Worm (Caenorhabditis elegans) whole organism, mixed stage, embryonic: ENCODE results near the gene cyp-31A2.
"Not testable (repeated sequence)": the region's sequence is repeated elsewhere in the genome, so short reads cannot be mapped to it uniquely, and the experiment has no call there.

Experiments
- M03D4.4 ChIP-seq: sonication (generic microtip); optimal IDR thresholded peaks from 2 replicates; lab custom pipeline; 2017; ENCODE audit warnings: mild to moderate bottlenecking, missing genetic modification characterization, missing compliant biosample characterization
- blmp-1 ChIP-seq: fragments of 150-350 bp; optimal IDR thresholded peaks from 2 replicates; lab custom pipeline; 2014; ENCODE audit warnings: missing biosample characterization, missing genetic modification characterization
- ceh-43 ChIP-seq: fragments of 200-800 bp; sonication (Bioruptor generic); optimal IDR thresholded peaks from 2 replicates; lab custom pipeline; 2018; ENCODE audit warnings: mild to moderate bottlenecking, missing genetic modification characterization, moderate library complexity, missing compliant biosample characterization
- ceh-83 ChIP-seq: fragments of 200-800 bp; sonication (Bioruptor generic); optimal IDR thresholded peaks from 2 replicates; lab custom pipeline; 2018; ENCODE audit warnings: mild to moderate bottlenecking, missing genetic modification characterization, missing compliant biosample characterization
- cnd-1 ChIP-seq: fragments of 200-800 bp; sonication (Bioruptor generic); optimal IDR thresholded peaks from 2 replicates; lab custom pipeline; 2018; ENCODE audit warnings: mild to moderate bottlenecking, missing genetic modification characterization, missing compliant biosample characterization
- drap-1 ChIP-seq: fragments of 200-800 bp; sonication (Bioruptor generic); optimal IDR thresholded peaks from 3 replicates; lab custom pipeline; 2018; ENCODE audit warnings: mild to moderate bottlenecking, missing genetic modification characterization, missing compliant biosample characterization
- elt-1 ChIP-seq: sonication (generic microtip); optimal IDR thresholded peaks from 2 replicates; lab custom pipeline; 2017; ENCODE audit warnings: missing genetic modification characterization, mild to moderate bottlenecking, missing compliant biosample characterization, antibody characterized with exemption, moderate library complexity, borderline replicate concordance; ENCODE audit not compliant: insufficient read depth
- ham-2 ChIP-seq: fragments of 200-800 bp; sonication (Bioruptor generic); optimal IDR thresholded peaks from 2 replicates; lab custom pipeline; 2018; ENCODE audit warnings: mild to moderate bottlenecking, missing genetic modification characterization, missing compliant biosample characterization
- hlh-1 ChIP-seq: fragments of 150-350 bp; optimal IDR thresholded peaks from 2 replicates; lab custom pipeline; 2014; ENCODE audit warnings: missing biosample characterization, missing genetic modification reagents, missing genetic modification characterization
- lin-13 ChIP-seq: fragments of 150-350 bp; optimal IDR thresholded peaks from 2 replicates; lab custom pipeline; 2014; ENCODE audit warnings: missing biosample characterization, missing genetic modification characterization
- lsy-2 ChIP-seq: fragments of 150-350 bp; optimal IDR thresholded peaks from 2 replicates; lab custom pipeline; 2014; ENCODE audit warnings: missing biosample characterization, missing genetic modification characterization
- mab-5 ChIP-seq: fragments of 150-350 bp; optimal IDR thresholded peaks from 2 replicates; lab custom pipeline; 2014; ENCODE audit warnings: missing biosample characterization, missing genetic modification characterization
- mep-1 ChIP-seq: fragments of 150-350 bp; optimal IDR thresholded peaks from 2 replicates; lab custom pipeline; 2017; ENCODE audit warnings: missing biosample characterization, missing genetic modification reagents, missing genetic modification characterization, inconsistent platforms
- mls-2 ChIP-seq: sonication (generic microtip); optimal IDR thresholded peaks from 2 replicates; lab custom pipeline; 2016; ENCODE audit warnings: mild to moderate bottlenecking, missing genetic modification characterization, moderate library complexity, missing compliant biosample characterization
- nhr-12 ChIP-seq: fragments of 150-350 bp; optimal IDR thresholded peaks from 2 replicates; lab custom pipeline; 2014; ENCODE audit warnings: missing biosample characterization, missing genetic modification characterization
- nhr-2 ChIP-seq: fragments of 150-350 bp; optimal IDR thresholded peaks from 2 replicates; lab custom pipeline; 2014; ENCODE audit warnings: missing biosample characterization, missing genetic modification characterization
- nhr-28 ChIP-seq: fragments of 150-350 bp; optimal IDR thresholded peaks from 2 replicates; lab custom pipeline; 2014; ENCODE audit warnings: missing biosample characterization, missing genetic modification characterization
- sem-2 ChIP-seq: fragments of 200-800 bp; sonication (Bioruptor generic); optimal IDR thresholded peaks from 2 replicates; lab custom pipeline; 2018; ENCODE audit warnings: mild to moderate bottlenecking, missing genetic modification characterization, missing compliant biosample characterization
- snpc-4 ChIP-seq: fragments of 150-350 bp; optimal IDR thresholded peaks from 2 replicates; lab custom pipeline; 2014; ENCODE audit warnings: missing biosample characterization, missing genetic modification characterization
- tbx-8 ChIP-seq: fragments of 200-800 bp; sonication (Bioruptor generic); optimal IDR thresholded peaks from 2 replicates; lab custom pipeline; 2018; ENCODE audit warnings: mild to moderate bottlenecking, missing genetic modification characterization, moderate library complexity, missing compliant biosample characterization
- unc-120 ChIP-seq: sonication (generic microtip); optimal IDR thresholded peaks from 2 replicates; lab custom pipeline; 2017; ENCODE audit warnings: missing genetic modification characterization, missing compliant biosample characterization; ENCODE audit not compliant: poor library complexity, severe bottlenecking
- unc-39 ChIP-seq: fragments of 150-350 bp; optimal IDR thresholded peaks from 2 replicates; lab custom pipeline; 2014; ENCODE audit warnings: missing biosample characterization, missing genetic modification characterization
- zip-8 ChIP-seq: fragments of 150-350 bp; optimal IDR thresholded peaks from 2 replicates; lab custom pipeline; 2014; ENCODE audit warnings: missing biosample characterization, missing genetic modification characterization
- ztf-11 ChIP-seq: fragments of 150-350 bp; optimal IDR thresholded peaks from 2 replicates; lab custom pipeline; 2014; ENCODE audit warnings: missing biosample characterization, missing genetic modification characterization

cyp-31A2 gene

ce11 chrIV:11398267-11398825, 5.4 kb upstream of the cyp-31A2 start, which contains the start of gene dsl-6:
TSS of gene dsl-6 (minus strand) at chrIV:11398317.
- not testable (repeated sequence) for TF ChIP-seq elt-1; drap-1 (GFP tag; lab: Kevin White, UChicago); ham-2

- TF ChIP-seq elt-1 (no peak), zip-8 (no peak), cnd-1 (tag; lab: Kevin White, UChicago) (no peak)
Observed at ce11 chrIV:11401482-11401881, 2.3 kb upstream of the cyp-31A2 start.

ce11 chrIV:11406744-11407690, 3.3 kb downstream of the cyp-31A2 start, which contains the start of the genes his-63 and his-64:
TSS of gene his-63 (minus strand) at chrIV:11406861.
TSS of gene his-64 (plus strand) at chrIV:11407116.
- peak; percentile 52 for TF ChIP-seq cnd-1 (tag; lab: Kevin White, UChicago)
- peak; percentile 31 for TF ChIP-seq lin-13 (tag; lab: Kevin White, UChicago)
- TF ChIP-seq sem-2, result peak; percentile 42
- TF ChIP-seq tbx-8 (GFP tag; lab: Kevin White, UChicago), result peak; percentile 12
- TF ChIP-seq M03D4.4, result peak; percentile 3

ce11 chrIV:11410084-11410483, 6.3 kb downstream of the cyp-31A2 start, which contains the start of gene gfat-2:
TSS of gene gfat-2 (plus strand) at chrIV:11410228.
- no peak for TF ChIP-seq ceh-83 (GFP tag; lab: Kevin White, UChicago)
- no peak for TF ChIP-seq ceh-43 (GFP tag; lab: Kevin White, UChicago)
- no peak for TF ChIP-seq unc-39 (tag; lab: Kevin White, UChicago)
- no peak for TF ChIP-seq nhr-2 (tag; lab: Kevin White, UChicago)
- TF ChIP-seq mab-5 (tag; lab: Kevin White, UChicago), result no peak
- no peak for TF ChIP-seq ztf-11 (tag; lab: Kevin White, UChicago)
- TF ChIP-seq sem-2, result no peak
- no peak for TF ChIP-seq elt-1
- TF ChIP-seq unc-120, result no peak
- no peak for TF ChIP-seq hlh-1
- no peak for TF ChIP-seq mep-1
- TF ChIP-seq drap-1 (GFP tag; lab: Kevin White, UChicago), result no peak
- no peak for TF ChIP-seq nhr-12
- TF ChIP-seq mls-2 (tag; lab: Kevin White, UChicago), result no peak
- TF ChIP-seq, all 35 proteins: peak for 0

ce11 chrIV:11414920-11415319, 11.2 kb downstream of the cyp-31A2 start, which contains the start of gene F22B3.10:
TSS of gene F22B3.10 (minus strand) at chrIV:11415020.
- TF ChIP-seq blmp-1 (tag; lab: Kevin White, UChicago), result no peak
- TF ChIP-seq lsy-2 (tag; lab: Kevin White, UChicago), result no peak
- no peak for TF ChIP-seq ceh-43 (GFP tag; lab: Kevin White, UChicago)
- no peak for TF ChIP-seq hlh-1

ce11 chrIV:11416724-11417123, 13.0 kb downstream of the cyp-31A2 start, which contains the start of gene F22B3.5:
TSS of gene F22B3.5 (minus strand) at chrIV:11416824.
- TF ChIP-seq unc-39 (tag; lab: Kevin White, UChicago); mep-1; blmp-1 (tag; lab: Kevin White, UChicago): not testable (repeated sequence)

ce11 chrIV:11421696-11422095, 17.9 kb downstream of the cyp-31A2 start, which contains the start of gene F22B3.7:
TSS of gene F22B3.7 (minus strand) at chrIV:11421796.
- TF ChIP-seq cnd-1 (tag; lab: Kevin White, UChicago) (no peak), snpc-4 (tag; lab: Kevin White, UChicago) (no peak), elt-1 (no peak), nhr-28 (tag; lab: Kevin White, UChicago) (no peak), lin-13 (tag; lab: Kevin White, UChicago) (no peak), nhr-2 (tag; lab: Kevin White, UChicago) (no peak)
